Worm (Caenorhabditis elegans) whole organism, early embryonic: ENCODE measurements around the gene C34B4.3.

ENCODE experiments used
- B0310.2 ChIP-seq: sonication (generic microtip); optimal IDR thresholded peaks from 2 replicates; lab custom pipeline; 2016; ENCODE audit warnings: mild to moderate bottlenecking, missing genetic modification characterization, missing compliant biosample characterization
- F13C5.2 ChIP-seq: sonication (generic microtip); optimal IDR thresholded peaks from 2 replicates; lab custom pipeline; 2017; ENCODE audit warnings: mild to moderate bottlenecking, missing genetic modification characterization, inconsistent platforms, missing compliant biosample characterization
- aly-1 ChIP-seq: sonication (generic microtip); optimal IDR thresholded peaks from 2 replicates; lab custom pipeline; 2016; ENCODE audit warnings: missing genetic modification characterization, missing compliant biosample characterization
- ama-1 ChIP-seq: fragments of 150-350 bp; optimal IDR thresholded peaks from 2 replicates; lab custom pipeline; 2014
- ceh-13 ChIP-seq: fragments of 200-800 bp; sonication (Bioruptor generic); optimal IDR thresholded peaks from 2 replicates; lab custom pipeline; 2018; ENCODE audit warnings: mild to moderate bottlenecking, missing genetic modification characterization, missing compliant biosample characterization
- ceh-36 ChIP-seq: sonication (generic microtip); optimal IDR thresholded peaks from 2 replicates; lab custom pipeline; 2016; ENCODE audit warnings: missing genetic modification characterization, inconsistent platforms, missing compliant biosample characterization
- ets-7 ChIP-seq: sonication (generic microtip); optimal IDR thresholded peaks from 2 replicates; lab custom pipeline; 2016; ENCODE audit warnings: missing genotype, missing genetic modification characterization, missing compliant biosample characterization
- flt-1 ChIP-seq: fragments of 200-800 bp; sonication (Bioruptor generic); IDR thresholded peaks from 2 replicates; pipeline ENCODE4 v1.3.6; 2022; ENCODE audit warnings: missing genetic modification characterization, missing compliant biosample characterization
- hmbx-1 ChIP-seq: sonication (generic microtip); optimal IDR thresholded peaks from 2 replicates; lab custom pipeline; 2016; ENCODE audit warnings: mild to moderate bottlenecking, missing genetic modification characterization, missing compliant biosample characterization
- hmg-4 ChIP-seq: fragments of 200-800 bp; sonication (Bioruptor generic); optimal IDR thresholded peaks from 2 replicates; lab custom pipeline; 2018; ENCODE audit warnings: mild to moderate bottlenecking, missing genetic modification characterization, missing compliant biosample characterization
- sea-1 ChIP-seq: fragments of 200-800 bp; sonication (Bioruptor generic); conservative IDR thresholded peaks from 2 replicates; pipeline ENCODE4 v1.3.6; 2022; ENCODE audit warnings: missing genetic modification characterization, missing compliant biosample characterization
- tra-4 ChIP-seq: sonication (generic microtip); optimal IDR thresholded peaks from 2 replicates; lab custom pipeline; 2017; ENCODE audit warnings: missing genetic modification characterization, missing compliant biosample characterization

DNA sequence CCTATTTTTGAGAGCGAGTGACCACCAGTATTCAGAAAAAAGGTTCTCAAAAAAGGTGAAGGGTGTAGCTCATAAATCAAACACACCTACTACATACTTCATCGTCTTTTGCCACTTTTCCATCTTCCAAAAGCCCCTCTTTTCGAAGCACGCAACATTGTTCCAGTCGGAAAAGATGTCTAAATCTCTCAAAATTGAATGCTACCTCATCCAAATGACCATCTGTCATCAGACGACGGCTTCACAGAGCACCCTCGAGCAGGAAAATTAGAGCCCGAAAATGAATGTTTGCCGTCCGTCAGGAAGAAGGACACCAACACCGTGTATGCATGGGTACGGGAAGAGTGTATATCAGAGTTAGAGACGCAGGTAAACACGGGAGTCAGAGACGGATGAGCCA, 49.4 kb downstream of the C34B4.3 start:
- no peak for TF ChIP-seq ama-1 (lab: Kevin White, UChicago)
- no peak for TF ChIP-seq flt-1 (GFP tag; lab: Robert Waterston, UW)
- no peak for TF ChIP-seq sea-1 (GFP tag; lab: Robert Waterston, UW)
- no peak for TF ChIP-seq F13C5.2 (tag; lab: Kevin White, UChicago)
- TF ChIP-seq aly-1 (tag; lab: Kevin White, UChicago) = no peak
- TF ChIP-seq hmbx-1 = no peak
- TF ChIP-seq B0310.2 (tag; lab: Kevin White, UChicago) = no peak
- no peak for TF ChIP-seq ets-7 (tag; lab: Kevin White, UChicago)
- TF ChIP-seq ceh-36 = no peak
- TF ChIP-seq tra-4 (tag; lab: Kevin White, UChicago) = no peak
- TF ChIP-seq ceh-13 (GFP tag; lab: Kevin White, UChicago) = no peak
- no peak for TF ChIP-seq hmg-4 (GFP tag; lab: Kevin White, UChicago)
